Worm (Caenorhabditis elegans) whole organism, L4 larva: ENCODE measurements around the gene F35A5.1.
A peak's percentile ranks its signal among the peaks of the same experiment; 100 is the strongest.

ENCODE experiments used
- D1046.2 ChIP-seq: fragments of 200-800 bp; sonication (Bioruptor generic); IDR thresholded peaks from 2 replicates; pipeline ENCODE4 v1.3.6; 2022; ENCODE audit warnings: missing genetic modification characterization, missing compliant biosample characterization
- F10B5.3 ChIP-seq: sonication (generic microtip); optimal IDR thresholded peaks from 2 replicates; lab custom pipeline; 2016; ENCODE audit warnings: mild to moderate bottlenecking, missing genetic modification characterization, missing compliant biosample characterization
- F37D6.2 ChIP-seq: sonication (generic microtip); optimal IDR thresholded peaks from 2 replicates; lab custom pipeline; 2016; ENCODE audit warnings: mild to moderate bottlenecking, missing genetic modification characterization, missing compliant biosample characterization
- F44E2.7 ChIP-seq: fragments of 200-800 bp; sonication (Bioruptor generic); IDR thresholded peaks from 2 replicates; pipeline ENCODE4 v2.1.2; 2022; ENCODE audit warnings: missing genetic modification characterization, missing compliant biosample characterization
- F49E8.2 ChIP-seq: sonication (generic microtip); optimal IDR thresholded peaks from 2 replicates; lab custom pipeline; 2016; ENCODE audit warnings: missing compliant biosample characterization, mild to moderate bottlenecking, missing genetic modification characterization, borderline replicate concordance
- R02D3.7 ChIP-seq: fragments of 150-350 bp; sonication (generic microtip); optimal IDR thresholded peaks from 3 replicates; lab custom pipeline; 2014; ENCODE audit warnings: missing biosample characterization, missing genetic modification characterization
- T20F7.1 ChIP-seq: fragments of 200-800 bp; sonication (Bioruptor generic); optimal IDR thresholded peaks from 2 replicates; lab custom pipeline; 2018; ENCODE audit warnings: mild to moderate bottlenecking, missing genetic modification characterization, missing compliant biosample characterization
- T26A8.4 ChIP-seq: fragments of 200-800 bp; sonication (Bioruptor generic); IDR thresholded peaks from 2 replicates; pipeline ENCODE4 v1.3.6; 2022; ENCODE audit warnings: missing genetic modification characterization, missing compliant biosample characterization
- Y105C5A.15 ChIP-seq: fragments of 200-800 bp; sonication (Bioruptor generic); IDR thresholded peaks from 2 replicates; pipeline ENCODE4 v1.3.6; 2022; ENCODE audit warnings: missing genetic modification characterization, missing compliant biosample characterization
- ZK546.5 ChIP-seq, 2 experiments: sonication (generic microtip); optimal IDR thresholded peaks; 2 replicates each; lab custom pipeline; 2017; ENCODE audit warnings: missing biosample characterization in 2 of 2, missing genetic modification characterization in 2 of 2
- aha-1 ChIP-seq: fragments of 150-350 bp; peaks from one replicate; lab custom pipeline; 2014; ENCODE audit warnings: missing biosample characterization, missing genetic modification characterization
- aly-2 ChIP-seq: sonication (generic microtip); optimal IDR thresholded peaks from 2 replicates; lab custom pipeline; 2018; ENCODE audit warnings: missing biosample characterization, missing genetic modification characterization
- ama-1 ChIP-seq: fragments of 150-350 bp; optimal IDR thresholded peaks from 2 replicates; lab custom pipeline; 2014; ENCODE audit warnings: inconsistent platforms, mixed read lengths
- ceh-20 ChIP-seq: fragments of 200-800 bp; sonication (Bioruptor generic); IDR thresholded peaks from 2 replicates; pipeline ENCODE4 v1.3.6; 2022; ENCODE audit warnings: missing genetic modification reagents, missing genetic modification characterization, missing compliant biosample characterization
- ceh-28 ChIP-seq: fragments of 150-350 bp; optimal IDR thresholded peaks from 2 replicates; lab custom pipeline; 2014; ENCODE audit warnings: missing biosample characterization, missing genetic modification reagents, missing genetic modification characterization
- ceh-32 ChIP-seq: sonication (generic microtip); optimal IDR thresholded peaks from 2 replicates; lab custom pipeline; 2016; ENCODE audit warnings: mild to moderate bottlenecking, missing genetic modification characterization, missing compliant biosample characterization; ENCODE audit not compliant: poor library complexity
- ceh-44 ChIP-seq: fragments of 200-800 bp; sonication (Bioruptor generic); IDR thresholded peaks from 2 replicates; pipeline ENCODE4 v1.3.6; 2022; ENCODE audit warnings: missing genetic modification reagents, missing genetic modification characterization, missing compliant biosample characterization
- ceh-62 ChIP-seq: sonication (generic microtip); optimal IDR thresholded peaks from 2 replicates; lab custom pipeline; 2017; ENCODE audit warnings: missing biosample characterization, missing genetic modification characterization
- ceh-82 ChIP-seq: sonication (generic microtip); optimal IDR thresholded peaks from 2 replicates; lab custom pipeline; 2017; ENCODE audit warnings: missing biosample characterization, missing genetic modification characterization
- ces-1 ChIP-seq: fragments of 150-350 bp; sonication (generic microtip); optimal IDR thresholded peaks from 4 replicates; lab custom pipeline; 2014; ENCODE audit warnings: missing biosample characterization, missing genetic modification reagents, missing genetic modification characterization
- cey-2 ChIP-seq: sonication (generic microtip); optimal IDR thresholded peaks from 3 replicates; lab custom pipeline; 2017; ENCODE audit warnings: missing genetic modification characterization, mild to moderate bottlenecking, missing compliant biosample characterization, antibody characterized with exemption, borderline replicate concordance; ENCODE audit not compliant: insufficient read depth
- daf-12 ChIP-seq: fragments of 150-350 bp; optimal IDR thresholded peaks from 2 replicates; lab custom pipeline; 2014; ENCODE audit warnings: missing biosample characterization, missing genetic modification reagents, missing genetic modification characterization
- daf-16 ChIP-seq, 3 experiments: sonication (generic microtip); optimal IDR thresholded peaks; 2 replicates each; lab custom pipeline; 2016 to 2017; ENCODE audit warnings: missing genetic modification characterization in 3 of 3, missing genetic modification reagents in 3 of 3, mild to moderate bottlenecking in 2 of 3, missing compliant biosample characterization in 2 of 3, missing biosample characterization in 1 of 3, moderate library complexity in 1 of 3
- daf-19 ChIP-seq: fragments of 200-800 bp; sonication (Bioruptor generic); conservative IDR thresholded peaks from 2 replicates; pipeline ENCODE4 v1.3.6; 2022; ENCODE audit warnings: missing genetic modification characterization, missing compliant biosample characterization
- dmd-6 ChIP-seq: fragments of 200-800 bp; sonication (Bioruptor generic); IDR thresholded peaks from 2 replicates; pipeline ENCODE4 v1.3.6; 2022; ENCODE audit warnings: missing genetic modification reagents, missing genetic modification characterization, missing compliant biosample characterization
- dpl-1 ChIP-seq: fragments of 150-350 bp; optimal IDR thresholded peaks from 2 replicates; lab custom pipeline; 2014; ENCODE audit warnings: missing biosample characterization, missing genetic modification reagents, missing genetic modification characterization
- dve-1 ChIP-seq: sonication (generic microtip); optimal IDR thresholded peaks from 2 replicates; lab custom pipeline; 2017; ENCODE audit warnings: antibody characterized with exemption, mild to moderate bottlenecking, missing genetic modification characterization, missing compliant biosample characterization; ENCODE audit not compliant: insufficient read depth
- gei-8 ChIP-seq: fragments of 200-800 bp; sonication (Bioruptor generic); optimal IDR thresholded peaks from 2 replicates; lab custom pipeline; 2018; ENCODE audit warnings: mild to moderate bottlenecking, missing genetic modification characterization, missing compliant biosample characterization
- hif-1 ChIP-seq, 2 experiments: sonication (generic microtip); optimal IDR thresholded peaks; 2 replicates each; lab custom pipeline; 2016 to 2017; ENCODE audit warnings: missing compliant biosample characterization in 2 of 2, missing genetic modification characterization in 2 of 2, missing genetic modification reagents in 2 of 2, missing genotype in 2 of 2, mild to moderate bottlenecking in 1 of 2
- hlh-11 ChIP-seq: fragments of 200-800 bp; sonication (Bioruptor generic); optimal IDR thresholded peaks from 2 replicates; lab custom pipeline; 2018; ENCODE audit warnings: mild to moderate bottlenecking, missing genetic modification characterization, missing compliant biosample characterization
- hlh-30 ChIP-seq: sonication (generic microtip); optimal IDR thresholded peaks from 2 replicates; lab custom pipeline; 2017; ENCODE audit warnings: antibody characterized with exemption, mild to moderate bottlenecking, missing genetic modification characterization, missing compliant biosample characterization; ENCODE audit not compliant: insufficient read depth
- jun-1 ChIP-seq: fragments of 150-350 bp; optimal IDR thresholded peaks from 2 replicates; lab custom pipeline; 2014; ENCODE audit warnings: missing biosample characterization, missing genetic modification reagents, missing genetic modification characterization
- lim-7 ChIP-seq: fragments of 200-800 bp; sonication (Bioruptor generic); IDR thresholded peaks from 2 replicates; pipeline ENCODE4 v1.3.6; 2022; ENCODE audit warnings: missing genetic modification characterization, missing compliant biosample characterization
- lin-29 ChIP-seq: fragments of 200-800 bp; sonication (Bioruptor generic); IDR thresholded peaks from 2 replicates; pipeline ENCODE4 v1.3.6; 2022; ENCODE audit warnings: missing genetic modification reagents, missing genetic modification characterization, missing compliant biosample characterization
- lsy-2 ChIP-seq, 2 experiments: fragments of 150-350 bp in 1 of 2; sonication (generic microtip) in 1 of 2; optimal IDR thresholded peaks; 2 replicates each; lab custom pipeline; 2014 to 2017; ENCODE audit warnings: missing biosample characterization in 2 of 2, missing genetic modification characterization in 2 of 2
- madf-5 ChIP-seq, 2 experiments: fragments of 200-800 bp; sonication (Bioruptor generic); IDR thresholded peaks; 2 replicates each; pipeline ENCODE4 v1.3.6; 2022; ENCODE audit warnings: missing compliant biosample characterization in 2 of 2, missing genetic modification characterization in 2 of 2
- madf-9 ChIP-seq: fragments of 200-800 bp; sonication (Bioruptor generic); conservative IDR thresholded peaks from 2 replicates; pipeline ENCODE4 v1.3.6; 2022; ENCODE audit warnings: missing genetic modification reagents, missing genetic modification characterization, missing compliant biosample characterization
- nhr-11 ChIP-seq: fragments of 150-350 bp; optimal IDR thresholded peaks from 2 replicates; lab custom pipeline; 2014; ENCODE audit warnings: missing biosample characterization, missing genetic modification characterization
- nhr-25 ChIP-seq: sonication (generic microtip); optimal IDR thresholded peaks from 2 replicates; lab custom pipeline; 2017; ENCODE audit warnings: missing genetic modification characterization, mild to moderate bottlenecking, missing compliant biosample characterization, antibody characterized with exemption, moderate library complexity, borderline replicate concordance; ENCODE audit not compliant: insufficient read depth
- nhr-28 ChIP-seq: fragments of 150-350 bp; optimal IDR thresholded peaks from 2 replicates; lab custom pipeline; 2014; ENCODE audit warnings: missing biosample characterization, missing genetic modification characterization
- nhr-48 ChIP-seq: sonication (generic microtip); optimal IDR thresholded peaks from 2 replicates; lab custom pipeline; 2016; ENCODE audit warnings: mild to moderate bottlenecking, missing genetic modification characterization, missing compliant biosample characterization
- nhr-76 ChIP-seq: fragments of 150-350 bp; optimal IDR thresholded peaks from 2 replicates; lab custom pipeline; 2014; ENCODE audit warnings: missing biosample characterization, missing genetic modification characterization
- pha-4 ChIP-seq, 2 experiments: fragments of 150-350 bp in 1 of 2; fragments of 200-800 bp in 1 of 2; sonication (Bioruptor generic) in 1 of 2; IDR thresholded peaks in 1 of 2; optimal IDR thresholded peaks in 1 of 2; 2 replicates each; pipeline versions ENCODE4 v1.3.6 to Lab custom; 2014 to 2022; ENCODE audit warnings: missing genetic modification characterization in 2 of 2, missing genetic modification reagents in 2 of 2, missing biosample characterization in 1 of 2, missing compliant biosample characterization in 1 of 2
- pqm-1 ChIP-seq: sonication (generic microtip); optimal IDR thresholded peaks from 2 replicates; lab custom pipeline; 2017; ENCODE audit warnings: missing biosample characterization, missing genetic modification characterization
- rbr-2 ChIP-seq: sonication (generic microtip); optimal IDR thresholded peaks from 2 replicates; lab custom pipeline; 2016; ENCODE audit warnings: missing genotype, missing genetic modification characterization, missing compliant biosample characterization
- snpc-1.2 ChIP-seq: fragments of 200-800 bp; sonication (Bioruptor generic); IDR thresholded peaks from 2 replicates; pipeline ENCODE4 v1.3.6; 2022; ENCODE audit warnings: missing genetic modification reagents, missing genetic modification characterization, missing compliant biosample characterization
- spr-3 ChIP-seq: fragments of 200-800 bp; sonication (Bioruptor generic); optimal IDR thresholded peaks from 2 replicates; lab custom pipeline; 2018; ENCODE audit warnings: mild to moderate bottlenecking, missing genetic modification characterization, missing compliant biosample characterization
- unc-39 ChIP-seq: sonication (generic microtip); optimal IDR thresholded peaks from 2 replicates; lab custom pipeline; 2017; ENCODE audit warnings: missing biosample characterization, missing genetic modification characterization
- zfp-3 ChIP-seq: fragments of 200-800 bp; sonication (Bioruptor generic); conservative IDR thresholded peaks from 2 replicates; pipeline ENCODE4 v1.3.6; 2022; ENCODE audit warnings: missing genetic modification reagents, missing genetic modification characterization, missing compliant biosample characterization
- ztf-11 ChIP-seq: fragments of 150-350 bp; optimal IDR thresholded peaks from 2 replicates; lab custom pipeline; 2014; ENCODE audit warnings: missing biosample characterization, missing genetic modification characterization
- ztf-7 ChIP-seq: fragments of 150-350 bp; optimal IDR thresholded peaks from 2 replicates; lab custom pipeline; 2014; ENCODE audit warnings: missing biosample characterization, missing genetic modification characterization

F35A5.1 gene

DNA sequence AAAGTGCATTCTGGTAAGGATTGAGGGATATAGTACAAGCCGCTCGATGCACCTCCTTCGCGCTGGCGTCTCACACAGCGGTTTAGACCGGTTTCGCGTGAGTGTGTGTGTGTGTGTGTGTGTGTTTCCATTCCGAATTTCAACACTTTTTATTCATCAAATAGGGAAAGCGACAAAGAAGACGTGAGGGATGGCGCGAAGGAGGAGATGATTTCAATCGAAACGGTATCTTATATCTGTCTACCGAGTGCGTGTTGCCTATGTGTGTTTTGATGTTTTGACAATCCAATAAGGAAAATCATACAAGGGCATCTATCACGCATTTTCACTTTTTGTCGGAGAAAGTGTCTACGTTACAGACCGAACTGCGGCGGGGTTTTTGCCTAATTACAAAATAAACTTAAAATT, 30.5 kb downstream of the F35A5.1 start (continued):
- TF ChIP-seq spr-3 (GFP tag; lab: Kevin White, UChicago) (no peak), zfp-3 (GFP tag; lab: Robert Waterston, UW) (no peak), T20F7.1 (GFP tag; lab: Kevin White, UChicago) (no peak), nhr-11 (no peak), nhr-28 (tag; lab: Kevin White, UChicago) (peak; percentile 56), ama-1 (lab: Kevin White, UChicago) (no peak), ceh-28 (tag; lab: Kevin White, UChicago) (no peak), pha-4 (GFP tag; IDR thresholded peaks at IDR 0.05; lab: Robert Waterston, UW) (no peak), pha-4 (tag; optimal IDR thresholded peaks at IDR 0.05; lab: Kevin White, UChicago) (no peak), aha-1 (tag; lab: Kevin White, UChicago) (peak; percentile 99), Y105C5A.15 (GFP tag; lab: Robert Waterston, UW) (no peak), ztf-7 (no peak), pqm-1 (tag; lab: Kevin White, UChicago) (no peak), jun-1 (tag; lab: Kevin White, UChicago) (no peak), daf-16 (GFP tag; optimal IDR thresholded peaks at IDR 0.05; lab: Kevin White, UChicago) (no peak), daf-16 (tag; optimal IDR thresholded peaks at IDR 0.05; lab: Kevin White, UChicago) (no peak), nhr-25 (tag; lab: Kevin White, UChicago) (peak; percentile 16), ceh-82 (no peak), aly-2 (no peak), daf-12 (tag; lab: Kevin White, UChicago) (no peak), nhr-76 (no peak), madf-5 (GFP tag; IDR thresholded peaks at IDR 0.05; lab: Robert Waterston, UW) (no peak), dpl-1 (GFP tag; lab: Kevin White, UChicago) (peak; percentile 5), dve-1 (tag; lab: Kevin White, UChicago) (no peak), F44E2.7 (no peak), unc-39 (tag; lab: Kevin White, UChicago) (no peak), T26A8.4 (GFP tag; lab: Robert Waterston, UW) (0 out of 2 replicates have a peak, but pooled peaks have one; percentile 33), ces-1 (no peak), snpc-1.2 (GFP tag; lab: Robert Waterston, UW) (no peak), hlh-30 (tag; lab: Kevin White, UChicago) (peak; percentile 31), D1046.2 (no peak), R02D3.7 (tag; lab: Kevin White, UChicago) (no peak), lim-7 (GFP tag; lab: Robert Waterston, UW) (no peak), gei-8 (GFP tag; lab: Kevin White, UChicago) (no peak), ceh-62 (no peak), ceh-32 (tag; lab: Kevin White, UChicago) (no peak), ztf-11 (tag; lab: Kevin White, UChicago) (no peak), F37D6.2 (tag; lab: Kevin White, UChicago) (no peak), hlh-11 (tag; lab: Kevin White, UChicago) (peak; percentile 81), ceh-44 (GFP tag; lab: Robert Waterston, UW) (no peak), rbr-2 (no peak), cey-2 (no peak), F10B5.3 (no peak), F49E8.2 (tag; lab: Kevin White, UChicago) (no peak), hif-1 (tag; optimal IDR thresholded peaks at IDR 0.05; lab: Kevin White, UChicago) (no peak), ceh-20 (GFP tag; lab: Robert Waterston, UW) (no peak), nhr-48 (tag; lab: Kevin White, UChicago) (peak; percentile 84), dmd-6 (GFP tag; lab: Robert Waterston, UW) (no peak), lsy-2 (tag; optimal IDR thresholded peaks at IDR 0.05; lab: Kevin White, UChicago) (peak in 1 of 2 experiments; percentile 26), ZK546.5 (tag; optimal IDR thresholded peaks at IDR 0.05; lab: Kevin White, UChicago) (no peak), daf-19 (GFP tag; lab: Robert Waterston, UW) (no peak), lin-29 (GFP tag; lab: Robert Waterston, UW) (no peak), madf-9 (GFP tag; lab: Robert Waterston, UW) (no peak)
